Fruit fly (Drosophila melanogaster) whole organism, embryonic: ENCODE results near the gene Jhbp2.

ENCODE experiments used
- Atf6 ChIP-seq: fragments of 200-800 bp; sonication (Bioruptor generic); IDR thresholded peaks from 2 replicates; pipeline ENCODE4 v1.3.6; 2022; ENCODE audit warnings: missing biosample characterization, missing genetic modification characterization
- CG10543 ChIP-seq: fragments of 200-800 bp; sonication (Bioruptor generic); optimal IDR thresholded peaks from 3 replicates; lab custom pipeline; 2017; ENCODE audit warnings: missing biosample characterization, mild to moderate bottlenecking, missing genetic modification characterization, moderate library complexity
- CG10654 ChIP-seq: fragments of 200-800 bp; sonication (Bioruptor generic); optimal IDR thresholded peaks from 2 replicates; lab custom pipeline; 2016; ENCODE audit warnings: missing biosample characterization, missing genetic modification characterization
- CG11560 ChIP-seq: fragments of 200-800 bp; sonication (Bioruptor generic); IDR thresholded peaks from 3 replicates; pipeline ENCODE4 v1.3.6; 2022; ENCODE audit warnings: missing biosample characterization, missing genetic modification characterization
- CG12155 ChIP-seq: fragments of 200-800 bp; sonication (Bioruptor generic); optimal IDR thresholded peaks from 3 replicates; lab custom pipeline; 2016; ENCODE audit warnings: missing biosample characterization, missing genetic modification characterization
- CG12219 ChIP-seq: fragments of 200-800 bp; sonication (Bioruptor generic); optimal IDR thresholded peaks from 3 replicates; lab custom pipeline; 2018; ENCODE audit warnings: missing biosample characterization, mild to moderate bottlenecking, missing genetic modification characterization
- CG12744 ChIP-seq: fragments of 200-800 bp; sonication (Bioruptor generic); optimal IDR thresholded peaks from 2 replicates; lab custom pipeline; 2016; ENCODE audit warnings: missing biosample characterization, missing genetic modification characterization
- CG13287 ChIP-seq: fragments of 200-800 bp; sonication (Bioruptor generic); IDR thresholded peaks from 2 replicates; pipeline ENCODE4 v1.3.6; 2022; ENCODE audit warnings: missing biosample characterization, missing genetic modification characterization; ENCODE audit not compliant: partially characterized antibody
- CG13296 ChIP-seq: fragments of 200-800 bp; sonication (Bioruptor generic); optimal IDR thresholded peaks from 3 replicates; lab custom pipeline; 2018; ENCODE audit warnings: missing biosample characterization, mild to moderate bottlenecking, missing genetic modification characterization
- CG14965 ChIP-seq: fragments of 200-800 bp; sonication (Bioruptor generic); optimal IDR thresholded peaks from 2 replicates; lab custom pipeline; 2016; ENCODE audit warnings: missing biosample characterization, missing genetic modification characterization, borderline replicate concordance
- CG1602 ChIP-seq: fragments of 200-800 bp; sonication (Bioruptor generic); optimal IDR thresholded peaks from 3 replicates; lab custom pipeline; 2016; ENCODE audit warnings: missing biosample characterization, missing genetic modification characterization
- CG1647 ChIP-seq: fragments of 200-800 bp; sonication (Bioruptor generic); optimal IDR thresholded peaks from 3 replicates; lab custom pipeline; 2016; ENCODE audit warnings: missing biosample characterization, missing genetic modification characterization
- CG17186 ChIP-seq: fragments of 200-800 bp; sonication (Bioruptor generic); optimal IDR thresholded peaks from 3 replicates; lab custom pipeline; 2017; ENCODE audit warnings: missing biosample characterization, missing genetic modification reagents, missing genetic modification characterization
- CG2875 ChIP-seq: fragments of 200-800 bp; sonication (Bioruptor generic); optimal IDR thresholded peaks from 2 replicates; lab custom pipeline; 2017; ENCODE audit warnings: missing biosample characterization, mild to moderate bottlenecking, missing genetic modification characterization, missing genetic modification reagents
- CG3407 ChIP-seq: fragments of 200-800 bp; sonication (Bioruptor generic); optimal IDR thresholded peaks from 2 replicates; lab custom pipeline; 2018; ENCODE audit warnings: missing biosample characterization, mild to moderate bottlenecking, missing genetic modification characterization
- CG3995 ChIP-seq: fragments of 200-800 bp; sonication (Bioruptor generic); optimal IDR thresholded peaks from 3 replicates; lab custom pipeline; 2016; ENCODE audit warnings: missing biosample characterization, missing genetic modification characterization
- CG43689 ChIP-seq: fragments of 200-800 bp; sonication (Bioruptor generic); IDR thresholded peaks from 2 replicates; pipeline ENCODE4 v1.3.6; 2022; ENCODE audit warnings: missing biosample characterization, missing genetic modification characterization
- CG6854 ChIP-seq: fragments of 200-800 bp; sonication (Bioruptor generic); optimal IDR thresholded peaks from 3 replicates; lab custom pipeline; 2017; ENCODE audit warnings: missing biosample characterization, mild to moderate bottlenecking, missing genetic modification characterization
- CG7271 ChIP-seq: fragments of 200-800 bp; sonication (Bioruptor generic); optimal IDR thresholded peaks from 2 replicates; lab custom pipeline; 2018; ENCODE audit warnings: missing biosample characterization, mild to moderate bottlenecking, missing genetic modification characterization, moderate library complexity
- CG7556 ChIP-seq: fragments of 200-800 bp; sonication (Bioruptor generic); optimal IDR thresholded peaks from 2 replicates; lab custom pipeline; 2017; ENCODE audit warnings: missing biosample characterization, mild to moderate bottlenecking, missing genetic modification characterization
- Hr78 ChIP-seq, 2 experiments: fragments of 200-800 bp in 1 of 2; fragments of >200 bp in 1 of 2; sonication (Bioruptor generic) in 1 of 2; optimal IDR thresholded peaks; 2 replicates each; lab custom pipeline; 2017 to 2019; ENCODE audit warnings: missing biosample characterization in 2 of 2, missing genetic modification characterization in 2 of 2, mild to moderate bottlenecking in 1 of 2, moderate library complexity in 1 of 2
- Myb ChIP-seq: fragments of 200-800 bp; sonication (Bioruptor generic); optimal IDR thresholded peaks from 2 replicates; lab custom pipeline; 2016; ENCODE audit warnings: missing biosample characterization, missing genetic modification characterization
- Poxn ChIP-seq: fragments of 200-800 bp; sonication (Bioruptor generic); IDR thresholded peaks from 2 replicates; pipeline ENCODE4 v1.3.6; 2022; ENCODE audit warnings: missing biosample characterization, missing genetic modification characterization
- Rx ChIP-seq: fragments of 200-800 bp; sonication (Bioruptor generic); IDR thresholded peaks from 2 replicates; pipeline ENCODE4 v1.3.6; 2022; ENCODE audit warnings: missing biosample characterization, missing genetic modification characterization
- Sry-β ChIP-seq: fragments of 200-800 bp; sonication (Bioruptor generic); optimal IDR thresholded peaks from 2 replicates; lab custom pipeline; 2018; ENCODE audit warnings: missing biosample characterization, mild to moderate bottlenecking, missing genetic modification characterization, moderate library complexity
- bcd ChIP-seq: fragments of 200-800 bp; sonication (Bioruptor generic); optimal IDR thresholded peaks from 2 replicates; lab custom pipeline; 2017; ENCODE audit warnings: missing biosample characterization, mild to moderate bottlenecking, missing genetic modification characterization
- chn ChIP-seq: fragments of 200-800 bp; sonication (Bioruptor generic); optimal IDR thresholded peaks from 2 replicates; lab custom pipeline; 2016; ENCODE audit warnings: missing biosample characterization, missing genetic modification characterization
- crc ChIP-seq: fragments of 200-800 bp; sonication (Bioruptor generic); optimal IDR thresholded peaks from 2 replicates; lab custom pipeline; 2016; ENCODE audit warnings: missing biosample characterization, missing genetic modification characterization
- crol ChIP-seq: fragments of 200-800 bp; sonication (Bioruptor generic); IDR thresholded peaks from 2 replicates; pipeline ENCODE4 v1.3.6; 2022; ENCODE audit warnings: missing biosample characterization, missing genetic modification characterization
- dpn ChIP-seq, 2 experiments: fragments of 200-800 bp; sonication (Bioruptor generic); optimal IDR thresholded peaks; 3 replicates each; lab custom pipeline; 2016; ENCODE audit warnings: missing biosample characterization in 2 of 2, missing genetic modification characterization in 2 of 2
- esg ChIP-seq: fragments of 200-800 bp; sonication (Bioruptor generic); conservative IDR thresholded peaks from 2 replicates; pipeline ENCODE4 v1.3.6; 2022; ENCODE audit warnings: missing biosample characterization, missing genetic modification characterization
- gsb ChIP-seq: fragments of 200-800 bp; sonication (Bioruptor generic); IDR thresholded peaks from 2 replicates; pipeline ENCODE4 v1.3.6; 2022; ENCODE audit warnings: missing biosample characterization, missing genetic modification characterization
- hkb ChIP-seq, 2 experiments: fragments of 200-800 bp in 1 of 2; fragments of >200 bp in 1 of 2; sonication (Bioruptor generic) in 1 of 2; IDR thresholded peaks in 1 of 2; optimal IDR thresholded peaks in 1 of 2; 2 replicates each; pipeline versions ENCODE4 v1.3.6 to Lab custom; 2017 to 2022; ENCODE audit warnings: missing biosample characterization in 1 of 2, missing genetic modification characterization in 1 of 2
- jigr1 ChIP-seq: fragments of 200-800 bp; sonication (Bioruptor generic); IDR thresholded peaks from 3 replicates; pipeline ENCODE4 v1.3.6; 2022; ENCODE audit warnings: missing biosample characterization, missing genetic modification characterization
- jumu ChIP-seq: fragments of 200-800 bp; sonication (Bioruptor generic); optimal IDR thresholded peaks from 3 replicates; lab custom pipeline; 2016; ENCODE audit warnings: missing biosample characterization, missing genetic modification characterization
- nom ChIP-seq: fragments of 200-800 bp; sonication (Bioruptor generic); optimal IDR thresholded peaks from 2 replicates; lab custom pipeline; 2017; ENCODE audit warnings: missing biosample characterization, missing genetic modification characterization, mild to moderate bottlenecking, moderate library complexity, missing genetic modification reagents
- pan ChIP-seq, 4 experiments: fragments of >200 bp in 3 of 4; fragments of 200-800 bp in 1 of 4; sonication (Bioruptor generic) in 1 of 4; optimal IDR thresholded peaks in 3 of 4; IDR thresholded peaks in 1 of 4; 2 replicates each; pipeline versions ENCODE4 v1.3.6 to Lab custom; 2017 to 2022; ENCODE audit warnings: missing biosample characterization in 2 of 4, missing genetic modification characterization in 2 of 4, mixed read lengths in 1 of 4
- pum ChIP-seq: fragments of 200-800 bp; sonication (Bioruptor generic); optimal IDR thresholded peaks from 2 replicates; lab custom pipeline; 2016; ENCODE audit warnings: missing biosample characterization, missing genetic modification characterization
- sens-2 ChIP-seq: fragments of 200-800 bp; sonication (Bioruptor generic); IDR thresholded peaks from 2 replicates; pipeline ENCODE4 v1.3.6; 2022; ENCODE audit warnings: missing biosample characterization, missing genetic modification characterization
- sqz ChIP-seq: fragments of 200-800 bp; sonication (Bioruptor generic); optimal IDR thresholded peaks from 3 replicates; lab custom pipeline; 2018; ENCODE audit warnings: missing biosample characterization, mild to moderate bottlenecking, missing genetic modification characterization
- sug ChIP-seq: fragments of 200-800 bp; optimal IDR thresholded peaks from 2 replicates; lab custom pipeline; 2019; ENCODE audit warnings: missing biosample characterization, mild to moderate bottlenecking, missing genetic modification characterization, moderate library complexity
- tgo ChIP-seq: fragments of 200-800 bp; sonication (Bioruptor generic); IDR thresholded peaks from 3 replicates; pipeline ENCODE4 v1.3.6; 2022; ENCODE audit warnings: missing biosample characterization, missing genetic modification characterization
- tll ChIP-seq, 2 experiments: fragments of 200-800 bp in 1 of 2; fragments of >200 bp in 1 of 2; sonication (Bioruptor generic) in 1 of 2; optimal IDR thresholded peaks; 2 replicates each; lab custom pipeline; 2017 to 2019; ENCODE audit warnings: missing biosample characterization in 2 of 2, missing genetic modification characterization in 2 of 2, mild to moderate bottlenecking in 1 of 2, moderate library complexity in 1 of 2
- toy ChIP-seq: fragments of 200-800 bp; sonication (Bioruptor generic); IDR thresholded peaks from 2 replicates; pipeline ENCODE4 v1.3.6; 2022; ENCODE audit warnings: missing biosample characterization, missing genetic modification characterization
- tup ChIP-seq: fragments of 200-800 bp; sonication (Bioruptor generic); optimal IDR thresholded peaks from 2 replicates; lab custom pipeline; 2016; ENCODE audit warnings: missing biosample characterization, mild to moderate bottlenecking, missing genetic modification characterization, moderate library complexity
- unc-4 ChIP-seq: fragments of 200-800 bp; sonication (Bioruptor generic); IDR thresholded peaks from 2 replicates; pipeline ENCODE4 v1.3.6; 2022; ENCODE audit warnings: missing biosample characterization, missing genetic modification characterization; ENCODE audit not compliant: partially characterized antibody
- vfl ChIP-seq: fragments of 200-800 bp; sonication (Bioruptor generic); optimal IDR thresholded peaks from 2 replicates; lab custom pipeline; 2016; ENCODE audit warnings: missing biosample characterization, missing genetic modification characterization
- wdn ChIP-seq: fragments of 200-800 bp; sonication (Bioruptor generic); IDR thresholded peaks from 2 replicates; pipeline ENCODE4 v1.3.6; 2022; ENCODE audit warnings: missing biosample characterization, missing genetic modification characterization

Jhbp2 gene

DNA sequence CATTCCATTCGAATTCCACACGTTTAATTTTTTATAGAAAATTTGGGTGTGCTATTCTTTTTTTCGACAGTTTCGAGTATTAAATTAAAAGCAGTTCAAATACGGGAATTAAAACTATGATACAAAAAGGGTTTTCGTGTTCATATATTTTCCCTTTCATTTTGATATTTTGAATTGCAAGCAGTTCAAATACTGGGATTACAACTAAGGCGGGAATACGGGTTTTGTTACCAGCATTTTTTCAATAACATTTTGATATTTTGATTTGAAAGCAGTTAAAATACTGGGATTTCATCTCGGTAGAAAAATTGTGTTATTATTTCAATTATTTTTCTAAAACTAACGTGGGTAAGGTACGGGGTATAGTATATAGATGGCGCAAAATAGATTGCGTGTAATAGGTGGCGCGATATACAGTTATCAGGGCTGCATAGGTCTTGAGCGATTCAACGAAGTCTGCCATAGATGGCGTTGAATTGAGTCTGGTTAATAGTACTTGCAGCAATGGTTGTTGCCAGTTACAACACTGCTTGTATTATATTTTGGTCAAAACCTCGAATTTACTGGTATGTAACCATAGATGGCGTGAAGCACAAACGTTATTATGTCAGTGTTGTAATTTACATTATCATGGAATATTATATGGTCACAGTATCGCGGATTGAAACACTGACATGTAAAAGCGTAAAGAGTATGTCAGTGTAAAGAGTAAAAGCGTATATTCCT, 9.4 kb upstream of the Jhbp2 start (continued):
- TF ChIP-seq CG1647 (GFP tag; lab: Kevin White, UChicago) (peak; percentile 42), wdn (GFP tag; lab: Robert Waterston, UW) (no peak), crol (no peak), chn (peak; percentile 65), CG43689 (GFP tag; lab: Robert Waterston, UW) (no peak), CG6854 (no peak), CG3407 (GFP tag; lab: Kevin White, UChicago) (no peak), CG10654 (GFP tag; lab: Kevin White, UChicago) (peak; percentile 59), hkb (optimal IDR thresholded peaks at IDR 0.05; lab: Kevin White, UChicago) (peak; percentile 8), hkb (GFP tag; IDR thresholded peaks at IDR 0.05; lab: Robert Waterston, UW) (no peak), CG14965 (GFP tag; lab: Kevin White, UChicago) (peak; percentile 71), nom (GFP tag; lab: Kevin White, UChicago) (no peak), tup (GFP tag; lab: Kevin White, UChicago) (no peak), bcd (peak; percentile 35), crc (GFP tag; lab: Kevin White, UChicago) (peak; percentile 8), CG17186 (GFP tag; lab: Kevin White, UChicago) (no peak), jumu (peak; percentile 38), jigr1 (no peak; the same call in 2 of the 3 replicates), CG10543 (GFP tag; lab: Kevin White, UChicago) (no peak), tgo (GFP tag; lab: Robert Waterston, UW) (peak; percentile 51; the same call in 2 of the 3 replicates), unc-4 (GFP tag; lab: Robert Waterston, UW) (no peak; the same call in none of the 2 replicates), CG2875 (GFP tag; lab: Kevin White, UChicago) (peak; percentile 4), esg (GFP tag; lab: Robert Waterston, UW) (no peak), dpn (GFP tag; optimal IDR thresholded peaks at IDR 0.05; lab: Kevin White, UChicago) (peak; percentile 62 to 73), toy (GFP tag; lab: Robert Waterston, UW) (no peak), CG3995 (peak; percentile 84), vfl (GFP tag; lab: Kevin White, UChicago) (no peak), pum (GFP tag; lab: Kevin White, UChicago) (peak; percentile 80), CG12155 (GFP tag; lab: Kevin White, UChicago) (peak; percentile 61), tll (GFP tag; optimal IDR thresholded peaks at IDR 0.05; lab: Kevin White, UChicago) (no peak), Sry-β (GFP tag; lab: Kevin White, UChicago) (no peak), CG12744 (GFP tag; lab: Kevin White, UChicago) (peak; percentile 1), CG1602 (peak; percentile 69), CG13296 (no peak), sens-2 (GFP tag; lab: Robert Waterston, UW) (no peak), CG7556 (no peak), CG7271 (no peak), CG12219 (GFP tag; lab: Kevin White, UChicago) (no peak), gsb (GFP tag; lab: Robert Waterston, UW) (no peak), sqz (no peak), Poxn (no peak), Hr78 (GFP tag; optimal IDR thresholded peaks at IDR 0.05; lab: Kevin White, UChicago) (no peak), sug (tag; lab: Kevin White, UChicago) (peak; percentile 61), CG11560 (tag; lab: Robert Waterston, UW) (no peak; the same call in 2 of the 3 replicates), Myb (peak; percentile 67), Atf6 (GFP tag; lab: Robert Waterston, UW) (no peak), CG13287 (GFP tag; lab: Robert Waterston, UW) (peak; percentile 48; the same call in 1 of the 2 replicates), pan (optimal IDR thresholded peaks at IDR 0.05; lab: Kevin White, UChicago) (no peak), pan (GFP tag; optimal IDR thresholded peaks at IDR 0.05 in 1 of 2, IDR thresholded peaks at IDR 0.05 in 1 of 2) (peak in 1 of 2 experiments; percentile 64), Rx (no peak)
